Fruit fly (Drosophila melanogaster): ENCODE data around the gene D1.

dm6 chr3R:9240554-9240953 is at the start of gene D1:
- no peak for TF ChIP-seq CG15710 (tag; optimal IDR thresholded peaks at IDR 0.05)
- TF ChIP-seq gl (tag; optimal IDR thresholded peaks at IDR 0.05), result no peak
- no peak for TF ChIP-seq fd96Ca (GFP tag; IDR thresholded peaks at IDR 0.05)
- no peak for TF ChIP-seq CG10348 (GFP tag; IDR thresholded peaks at IDR 0.05)
- no peak for TF ChIP-seq CG14655 (GFP tag; optimal IDR thresholded peaks at IDR 0.05)
- TF ChIP-seq rn (GFP tag; IDR thresholded peaks at IDR 0.05), result no peak
- TF ChIP-seq CG4496 (GFP tag; IDR thresholded peaks at IDR 0.05), result no peak
- TF ChIP-seq Snoo (tag; optimal IDR thresholded peaks at IDR 0.05), result no peak
- TF ChIP-seq CG8159 (tag; optimal IDR thresholded peaks at IDR 0.05), result no peak
